Fruit fly (Drosophila melanogaster): ENCODE measurements around the gene CG15021.

DNA sequence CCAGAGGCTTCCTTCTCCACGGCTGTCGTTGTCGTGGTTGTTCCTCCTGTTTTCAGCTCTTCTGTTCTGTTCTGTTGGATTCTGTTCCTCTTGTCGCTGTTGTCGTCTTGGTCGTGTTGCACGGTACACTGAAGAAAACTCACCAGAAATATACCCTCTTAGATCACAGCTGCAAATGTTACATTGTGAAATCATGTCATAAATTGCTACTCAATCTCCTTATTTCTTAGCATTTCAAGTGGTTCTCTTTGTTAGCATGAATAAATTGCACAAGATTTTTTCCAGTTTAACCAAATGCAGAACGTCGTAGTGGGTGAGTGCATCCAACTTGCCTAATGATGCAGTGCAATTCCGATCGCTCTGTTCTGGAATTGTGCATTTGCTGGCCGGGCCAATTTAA lies 38.6 kb upstream of the CG15021 start:
- TF ChIP-seq CG11696 (GFP tag; IDR thresholded peaks at IDR 0.05) (no peak), Sry-δ (GFP tag; optimal IDR thresholded peaks at IDR 0.05) (no peak), CG10431 (GFP tag; optimal IDR thresholded peaks at IDR 0.05) (no peak), Dfd (GFP tag; optimal IDR thresholded peaks at IDR 0.05) (no peak), CG32767 (GFP tag; IDR thresholded peaks at IDR 0.05) (no peak), CG15601 (tag; optimal IDR thresholded peaks at IDR 0.05) (no peak), CG17829 (tag; optimal IDR thresholded peaks at IDR 0.05) (no peak), gfzf (GFP tag; optimal IDR thresholded peaks at IDR 0.05) (no peak), C15 (GFP tag; IDR thresholded peaks at IDR 0.05) (no peak), amos (GFP tag; IDR thresholded peaks at IDR 0.05; ENCODE audit: partially characterized antibody) (no peak), Rx (GFP tag; IDR thresholded peaks at IDR 0.05) (no peak), lilli (GFP tag; optimal IDR thresholded peaks at IDR 0.05) (no peak)
